Fruit fly (Drosophila melanogaster): Measurements from ENCODE around the gene CG2116.

Gene CG2116

dm6 chrX:8092075-8092682 lies 37.4 kb upstream of the CG2116 start (continued):
- TF ChIP-seq CG32006 (GFP tag; optimal IDR thresholded peaks at IDR 0.05) (peak; percentile 97), Eip75B (GFP tag; optimal IDR thresholded peaks at IDR 0.05) (peak; percentile 95), eg (GFP tag; IDR thresholded peaks at IDR 0.05) (peak; percentile 95), fkh (GFP tag; optimal IDR thresholded peaks at IDR 0.05) (peak; percentile 61), Ets96B (tag; optimal IDR thresholded peaks at IDR 0.05) (peak; percentile 95), CG3032 (tag; optimal IDR thresholded peaks at IDR 0.05) (peak; percentile 97), CG8319 (GFP tag; optimal IDR thresholded peaks at IDR 0.05) (peak; percentile 91), Sox14 (GFP tag; optimal IDR thresholded peaks at IDR 0.05) (peak; percentile 92), Hr39 (GFP tag; optimal IDR thresholded peaks at IDR 0.05) (peak; percentile 91), CG6792 (GFP tag; optimal IDR thresholded peaks at IDR 0.05) (peak; percentile 95), cyc (GFP tag; optimal IDR thresholded peaks at IDR 0.05) (peak; percentile 92), CG8632 (GFP tag; optimal IDR thresholded peaks at IDR 0.05) (peak; percentile 96), Sox15 (GFP tag; optimal IDR thresholded peaks at IDR 0.05) (peak; percentile 92), Ets21C (GFP tag; optimal IDR thresholded peaks at IDR 0.05) (peak; percentile 83), vri (GFP tag; optimal IDR thresholded peaks at IDR 0.05) (peak; percentile 85), Hr38 (GFP tag; optimal IDR thresholded peaks at IDR 0.05) (no peak), net (GFP tag; optimal IDR thresholded peaks at IDR 0.05) (peak; percentile 93), Sox102F (GFP tag; optimal IDR thresholded peaks at IDR 0.05) (peak; percentile 92), CG6854 (GFP tag; optimal IDR thresholded peaks at IDR 0.05) (peak; percentile 91), Lpt (GFP tag; optimal IDR thresholded peaks at IDR 0.05) (peak; percentile 93), svp (GFP tag) (peak; percentile 97), Eip93F (GFP tag; optimal IDR thresholded peaks at IDR 0.05) (peak; percentile 93), Met (GFP tag; optimal IDR thresholded peaks at IDR 0.05) (peak; percentile 96), esn (GFP tag; optimal IDR thresholded peaks at IDR 0.05) (peak; percentile 96), acj6 (GFP tag; optimal IDR thresholded peaks at IDR 0.05) (peak; percentile 96), CG7368 (GFP tag; optimal IDR thresholded peaks at IDR 0.05) (peak; percentile 93), OdsH (GFP tag; optimal IDR thresholded peaks at IDR 0.05) (peak; percentile 96), CG8119 (GFP tag; IDR thresholded peaks at IDR 0.05) (peak; percentile 97), CG9139 (GFP tag; optimal IDR thresholded peaks at IDR 0.05) (peak; percentile 94), Eip78C (GFP tag) (peak; percentile 99), CG6163 (GFP tag; IDR thresholded peaks at IDR 0.05) (peak; percentile 93), CG1621 (tag; optimal IDR thresholded peaks at IDR 0.05) (peak; percentile 91), CG6808 (GFP tag; optimal IDR thresholded peaks at IDR 0.05) (peak; percentile 97)

- TF ChIP-seq Sox15 (GFP tag; optimal IDR thresholded peaks at IDR 0.05) = no peak
- peak; percentile 91 for TF ChIP-seq svp (GFP tag)
- TF ChIP-seq topi (GFP tag; optimal IDR thresholded peaks at IDR 0.05) = no peak
- TF ChIP-seq vri (GFP tag; optimal IDR thresholded peaks at IDR 0.05) = peak; percentile 42
- no peak for TF ChIP-seq CG3919 (GFP tag; optimal IDR thresholded peaks at IDR 0.05)
- TF ChIP-seq Ets21C (GFP tag; optimal IDR thresholded peaks at IDR 0.05) = no peak
- no peak for TF ChIP-seq Met (GFP tag; optimal IDR thresholded peaks at IDR 0.05)
- TF ChIP-seq CG6276 (GFP tag; optimal IDR thresholded peaks at IDR 0.05) = peak; percentile 30
- TF ChIP-seq Eip75B (GFP tag; optimal IDR thresholded peaks at IDR 0.05) = no peak
- TF ChIP-seq CG11294 (GFP tag; IDR thresholded peaks at IDR 0.05) = no peak
- peak; percentile 9 for TF ChIP-seq Hr4 (GFP tag; optimal IDR thresholded peaks at IDR 0.05)
- TF ChIP-seq CG10669 (GFP tag; optimal IDR thresholded peaks at IDR 0.05) = no peak
- TF ChIP-seq CG11762 (GFP tag; optimal IDR thresholded peaks at IDR 0.05; ENCODE audit: insufficient read depth) = no peak
- TF ChIP-seq CG8119 (GFP tag; IDR thresholded peaks at IDR 0.05) = no peak
- TF ChIP-seq fd59A (GFP tag; optimal IDR thresholded peaks at IDR 0.05) = no peak
- TF ChIP-seq CG15336 (GFP tag; IDR thresholded peaks at IDR 0.05) = no peak
- no peak for TF ChIP-seq Hr39 (GFP tag; optimal IDR thresholded peaks at IDR 0.05)
- TF ChIP-seq CG9139 (GFP tag; optimal IDR thresholded peaks at IDR 0.05) = peak; percentile 38
- no peak for TF ChIP-seq CG10631 (GFP tag; optimal IDR thresholded peaks at IDR 0.05)
- TF ChIP-seq CG6163 (GFP tag; IDR thresholded peaks at IDR 0.05) = 0 out of 3 replicates have a peak, but pooled peaks have one; percentile 17
- TF ChIP-seq Sox14 (GFP tag; optimal IDR thresholded peaks at IDR 0.05) = peak; percentile 59
- no peak for TF ChIP-seq spab (GFP tag; optimal IDR thresholded peaks at IDR 0.05)
- TF ChIP-seq Smox (GFP tag; optimal IDR thresholded peaks at IDR 0.05) = peak; percentile 45
- TF ChIP-seq OdsH (GFP tag; optimal IDR thresholded peaks at IDR 0.05) = no peak
- peak; percentile 11 for TF ChIP-seq CG8632 (GFP tag; optimal IDR thresholded peaks at IDR 0.05)
- TF ChIP-seq Sox102F (GFP tag; optimal IDR thresholded peaks at IDR 0.05) = no peak
- peak; percentile 16 for TF ChIP-seq CG32006 (GFP tag; optimal IDR thresholded peaks at IDR 0.05)
- 0 out of 3 replicates have a peak, but pooled peaks have one; percentile 32 for TF ChIP-seq eg (GFP tag; IDR thresholded peaks at IDR 0.05)
- no peak for TF ChIP-seq CG34406 (GFP tag; optimal IDR thresholded peaks at IDR 0.05)
- peak; percentile 77 for TF ChIP-seq Eip78C (GFP tag)
Measured at dm6 chrX:8092893-8093721, 36.5 kb upstream of the CG2116 start.

All from whole organism, prepupa.